Fruit fly (Drosophila melanogaster) whole organism, embryonic: ENCODE results near the gene CG18636.

Experiments used
- Atf-2 ChIP-seq: fragments of 200-800 bp; sonication (Bioruptor generic); optimal IDR thresholded peaks from 2 replicates; lab custom pipeline; 2016; ENCODE audit warnings: missing biosample characterization, missing genetic modification characterization
- Bdp1 ChIP-seq: fragments of 200-800 bp; sonication (Bioruptor generic); optimal IDR thresholded peaks from 3 replicates; lab custom pipeline; 2016; ENCODE audit warnings: missing biosample characterization, missing genetic modification characterization
- CG10267 ChIP-seq: fragments of 200-800 bp; sonication (Bioruptor generic); optimal IDR thresholded peaks from 2 replicates; lab custom pipeline; 2018; ENCODE audit warnings: missing biosample characterization, mild to moderate bottlenecking, missing genetic modification characterization, moderate library complexity
- CG11723 ChIP-seq: fragments of 200-800 bp; sonication (Bioruptor generic); optimal IDR thresholded peaks from 2 replicates; lab custom pipeline; 2017; ENCODE audit warnings: missing biosample characterization, mild to moderate bottlenecking, missing genetic modification characterization
- CG1233 ChIP-seq: fragments of 200-800 bp; sonication (Bioruptor generic); optimal IDR thresholded peaks from 4 replicates; lab custom pipeline; 2018; ENCODE audit warnings: missing biosample characterization, mild to moderate bottlenecking, missing genetic modification characterization
- CG14667 ChIP-seq: fragments of 200-800 bp; sonication (Bioruptor generic); IDR thresholded peaks from 2 replicates; pipeline ENCODE4 v1.3.6; 2022; ENCODE audit warnings: missing biosample characterization, missing genetic modification characterization
- CG14965 ChIP-seq: fragments of 200-800 bp; sonication (Bioruptor generic); optimal IDR thresholded peaks from 2 replicates; lab custom pipeline; 2016; ENCODE audit warnings: missing biosample characterization, missing genetic modification characterization, borderline replicate concordance
- CG15011 ChIP-seq: fragments of 200-800 bp; sonication (Bioruptor generic); optimal IDR thresholded peaks from 3 replicates; lab custom pipeline; 2018; ENCODE audit warnings: missing biosample characterization, mild to moderate bottlenecking, missing genetic modification characterization
- CG17802 ChIP-seq: fragments of 200-800 bp; sonication (Bioruptor generic); optimal IDR thresholded peaks from 2 replicates; lab custom pipeline; 2018; ENCODE audit warnings: missing biosample characterization, mild to moderate bottlenecking, missing genetic modification characterization, moderate library complexity
- CG3065 ChIP-seq: fragments of 200-800 bp; sonication (Bioruptor generic); optimal IDR thresholded peaks from 2 replicates; lab custom pipeline; 2016; ENCODE audit warnings: missing biosample characterization, missing genetic modification characterization
- CG31224 ChIP-seq: fragments of 200-800 bp; sonication (Bioruptor generic); IDR thresholded peaks from 2 replicates; pipeline ENCODE4 v1.3.6; 2022; ENCODE audit warnings: missing biosample characterization, missing genetic modification characterization
- CG31365 ChIP-seq: fragments of 200-800 bp; sonication (Bioruptor generic); optimal IDR thresholded peaks from 2 replicates; lab custom pipeline; 2018; ENCODE audit warnings: missing biosample characterization, mild to moderate bottlenecking, missing genetic modification characterization
- CG31388 ChIP-seq: fragments of 200-800 bp; sonication (Bioruptor generic); optimal IDR thresholded peaks from 2 replicates; lab custom pipeline; 2016; ENCODE audit warnings: missing biosample characterization, missing genetic modification characterization
- CG3163 ChIP-seq: fragments of 200-800 bp; sonication (Bioruptor generic); optimal IDR thresholded peaks from 3 replicates; lab custom pipeline; 2016; ENCODE audit warnings: missing biosample characterization, missing genetic modification characterization
- CG3281 ChIP-seq: fragments of 200-800 bp; sonication (Bioruptor generic); optimal IDR thresholded peaks from 3 replicates; lab custom pipeline; 2017; ENCODE audit warnings: missing biosample characterization, mild to moderate bottlenecking, missing genetic modification characterization
- CG33557 ChIP-seq: fragments of 200-800 bp; sonication (Bioruptor generic); optimal IDR thresholded peaks from 2 replicates; lab custom pipeline; 2019; ENCODE audit warnings: missing biosample characterization, mild to moderate bottlenecking, missing genetic modification characterization, moderate library complexity
- CG42726 ChIP-seq: fragments of 200-800 bp; sonication (Bioruptor generic); IDR thresholded peaks from 2 replicates; pipeline ENCODE4 v1.3.6; 2022; ENCODE audit warnings: missing biosample characterization, missing genetic modification characterization; ENCODE audit not compliant: partially characterized antibody
- CG4707 ChIP-seq: fragments of 200-800 bp; sonication (Bioruptor generic); optimal IDR thresholded peaks from 2 replicates; lab custom pipeline; 2018; ENCODE audit warnings: missing biosample characterization, mild to moderate bottlenecking, missing genetic modification characterization, moderate library complexity
- CG6683 ChIP-seq: fragments of 200-800 bp; sonication (Bioruptor generic); optimal IDR thresholded peaks from 2 replicates; lab custom pipeline; 2017; ENCODE audit warnings: missing biosample characterization, mild to moderate bottlenecking, missing genetic modification characterization, missing genetic modification reagents
- CG8290 ChIP-seq, 3 experiments: fragments of 200-800 bp; sonication (Bioruptor generic); optimal IDR thresholded peaks; 2 replicates each; lab custom pipeline; 2016 to 2019; ENCODE audit warnings: missing biosample characterization in 3 of 3, missing genetic modification characterization in 3 of 3, mild to moderate bottlenecking in 2 of 3, moderate library complexity in 1 of 3
- CG9817 ChIP-seq: fragments of 200-800 bp; sonication (Bioruptor generic); optimal IDR thresholded peaks from 2 replicates; lab custom pipeline; 2018; ENCODE audit warnings: missing biosample characterization, mild to moderate bottlenecking, missing genetic modification characterization, moderate library complexity
- Fer2 ChIP-seq: fragments of 200-800 bp; sonication (Bioruptor generic); optimal IDR thresholded peaks from 2 replicates; lab custom pipeline; 2018; ENCODE audit warnings: missing biosample characterization, mild to moderate bottlenecking, missing genetic modification characterization, moderate library complexity
- HmgZ ChIP-seq: fragments of 200-800 bp; sonication (Bioruptor generic); optimal IDR thresholded peaks from 2 replicates; lab custom pipeline; 2018; ENCODE audit warnings: missing biosample characterization, mild to moderate bottlenecking, missing genetic modification characterization
- MTF-1 ChIP-seq: fragments of 200-800 bp; sonication (Bioruptor generic); optimal IDR thresholded peaks from 2 replicates; lab custom pipeline; 2018; ENCODE audit warnings: missing biosample characterization, mild to moderate bottlenecking, missing genetic modification characterization, borderline replicate concordance
- Rx ChIP-seq: fragments of 200-800 bp; sonication (Bioruptor generic); IDR thresholded peaks from 2 replicates; pipeline ENCODE4 v1.3.6; 2022; ENCODE audit warnings: missing biosample characterization, missing genetic modification characterization
- Side ChIP-seq: fragments of 200-800 bp; sonication (Bioruptor generic); optimal IDR thresholded peaks from 2 replicates; lab custom pipeline; 2016; ENCODE audit warnings: missing biosample characterization, missing genetic modification characterization
- Xrp1 ChIP-seq: fragments of 200-800 bp; sonication (Bioruptor generic); IDR thresholded peaks from 2 replicates; pipeline ENCODE4 v1.3.6; 2022; ENCODE audit warnings: missing biosample characterization, missing genetic modification characterization
- az2 ChIP-seq: fragments of 200-800 bp; sonication (Bioruptor generic); optimal IDR thresholded peaks from 3 replicates; lab custom pipeline; 2016; ENCODE audit warnings: missing biosample characterization, missing genetic modification characterization
- cg ChIP-seq: fragments of 200-800 bp; sonication (Bioruptor generic); optimal IDR thresholded peaks from 3 replicates; lab custom pipeline; 2019; ENCODE audit warnings: missing biosample characterization, mild to moderate bottlenecking, missing genetic modification characterization, moderate library complexity
- chm ChIP-seq: fragments of 200-800 bp; sonication (Bioruptor generic); IDR thresholded peaks from 2 replicates; pipeline ENCODE4 v1.3.6; 2022; ENCODE audit warnings: missing biosample characterization, missing genetic modification characterization
- crc ChIP-seq: fragments of 200-800 bp; sonication (Bioruptor generic); optimal IDR thresholded peaks from 2 replicates; lab custom pipeline; 2016; ENCODE audit warnings: missing biosample characterization, missing genetic modification characterization
- eve ChIP-seq, 2 experiments: fragments of >200 bp; optimal IDR thresholded peaks; 2 replicates each; lab custom pipeline; 2017; ENCODE audit warnings: missing biosample characterization in 2 of 2, missing genetic modification characterization in 2 of 2
- gce ChIP-seq: fragments of 200-800 bp; sonication (Bioruptor generic); IDR thresholded peaks from 3 replicates; pipeline ENCODE4 v1.3.6; 2022; ENCODE audit warnings: missing biosample characterization, missing genetic modification characterization
- kay ChIP-seq: fragments of 200-800 bp; sonication (Bioruptor generic); optimal IDR thresholded peaks from 2 replicates; lab custom pipeline; 2016; ENCODE audit warnings: missing biosample characterization, missing genetic modification characterization
- lmd ChIP-seq: fragments of 200-800 bp; sonication (Bioruptor generic); IDR thresholded peaks from 2 replicates; pipeline ENCODE4 v1.3.6; 2022; ENCODE audit warnings: missing biosample characterization, missing genetic modification characterization
- nau ChIP-seq: fragments of 200-800 bp; sonication (Bioruptor generic); optimal IDR thresholded peaks from 3 replicates; lab custom pipeline; 2017; ENCODE audit warnings: missing biosample characterization, mild to moderate bottlenecking, missing genetic modification characterization, missing genetic modification reagents
- nerfin-1 ChIP-seq: fragments of 200-800 bp; sonication (Bioruptor generic); optimal IDR thresholded peaks from 3 replicates; lab custom pipeline; 2019; ENCODE audit warnings: missing biosample characterization, mild to moderate bottlenecking, missing genetic modification characterization, moderate library complexity
- sd ChIP-seq: fragments of 200-800 bp; sonication (Bioruptor generic); optimal IDR thresholded peaks from 3 replicates; lab custom pipeline; 2018; ENCODE audit warnings: missing biosample characterization, mild to moderate bottlenecking, missing genetic modification characterization, moderate library complexity
- ttk ChIP-seq: fragments of 200-800 bp; sonication (Bioruptor generic); IDR thresholded peaks from 2 replicates; pipeline ENCODE4 v2.1.2; 2022; ENCODE audit warnings: missing biosample characterization, missing genetic modification characterization
- unc-4 ChIP-seq: fragments of 200-800 bp; sonication (Bioruptor generic); IDR thresholded peaks from 2 replicates; pipeline ENCODE4 v1.3.6; 2022; ENCODE audit warnings: missing biosample characterization, missing genetic modification characterization; ENCODE audit not compliant: partially characterized antibody
- vnd ChIP-seq: fragments of 200-800 bp; sonication (Bioruptor generic); IDR thresholded peaks from 3 replicates; pipeline ENCODE4 v1.3.6; 2022; ENCODE audit warnings: missing biosample characterization, missing genetic modification characterization; ENCODE audit not compliant: partially characterized antibody

Gene CG18636

DNA sequence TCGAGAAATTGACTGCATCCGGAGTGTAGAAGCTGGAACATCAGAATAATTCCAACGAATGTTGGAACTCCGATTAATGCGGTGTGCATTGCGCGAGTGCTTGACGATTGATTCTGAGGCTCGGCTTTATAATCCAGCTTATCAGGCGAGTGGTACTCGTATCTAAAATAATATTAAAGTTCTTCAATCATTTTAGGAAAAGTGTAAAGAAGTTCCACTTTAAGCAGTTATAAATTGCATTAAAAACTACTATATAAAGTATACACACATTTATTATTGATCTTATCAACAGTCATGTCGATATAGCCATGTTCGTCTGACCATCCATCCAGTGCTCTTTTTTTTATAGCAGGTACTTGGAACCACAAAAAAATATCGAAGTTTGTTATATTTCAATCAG is at the start of gene CG18636:
Gene CG18636, minus strand, starts transcription at position 101 of the 400 bp plus-strand sequence.
- TF ChIP-seq CG14965 (GFP tag; lab: Kevin White, UChicago) (no peak), Rx (GFP tag; lab: Robert Waterston, UW) (no peak), gce (GFP tag; lab: Robert Waterston, UW) (no peak), nau (no peak), lmd (no peak), CG8290 (GFP tag; optimal IDR thresholded peaks at IDR 0.05; lab: Kevin White, UChicago) (no peak), CG8290 (tag; optimal IDR thresholded peaks at IDR 0.05; lab: Kevin White, UChicago) (no peak), CG11723 (GFP tag; lab: Kevin White, UChicago) (no peak), CG9817 (tag; lab: Kevin White, UChicago) (no peak), CG3163 (no peak), ttk (no peak), cg (GFP tag; lab: Kevin White, UChicago) (no peak), Atf-2 (GFP tag; lab: Kevin White, UChicago) (no peak), vnd (GFP tag; lab: Robert Waterston, UW) (no peak), CG14667 (GFP tag; lab: Robert Waterston, UW) (no peak), az2 (no peak), Xrp1 (GFP tag; lab: Robert Waterston, UW) (no peak), CG6683 (no peak)

DNA sequence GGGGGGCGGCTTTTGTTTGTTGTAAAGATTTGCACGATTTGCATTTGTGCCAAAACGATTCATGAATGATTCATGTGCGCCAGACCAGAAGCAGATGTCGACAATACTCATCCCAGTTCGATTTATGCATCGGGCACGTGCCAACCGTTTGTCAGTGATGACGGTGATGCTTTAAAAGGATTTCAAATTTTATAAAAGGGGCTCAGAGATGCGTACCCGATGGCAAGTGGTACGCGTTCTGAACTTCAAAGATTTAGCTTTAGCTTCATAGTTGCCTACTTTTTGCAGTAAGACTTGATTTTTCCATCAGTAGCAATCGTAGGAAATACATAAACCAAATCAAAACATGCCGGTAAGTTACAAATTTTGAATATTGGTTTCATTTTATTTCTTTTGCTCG is 26.1 kb upstream of the CG18636 start, which contains the start of gene CG33309:
Gene CG33309, plus strand, starts transcription at position 301 of the 400 bp plus-strand sequence.
- no peak for TF ChIP-seq Side (GFP tag; lab: Kevin White, UChicago)
- TF ChIP-seq CG15011 (GFP tag; lab: Kevin White, UChicago), result no peak
- TF ChIP-seq CG17802 (tag; lab: Kevin White, UChicago), result no peak
- no peak for TF ChIP-seq eve (GFP tag; optimal IDR thresholded peaks at IDR 0.05; lab: Kevin White, UChicago)
- TF ChIP-seq Fer2 (tag; lab: Kevin White, UChicago), result no peak
- TF ChIP-seq CG10267 (tag; lab: Kevin White, UChicago), result no peak
- TF ChIP-seq kay (GFP tag; lab: Kevin White, UChicago), result no peak

DNA sequence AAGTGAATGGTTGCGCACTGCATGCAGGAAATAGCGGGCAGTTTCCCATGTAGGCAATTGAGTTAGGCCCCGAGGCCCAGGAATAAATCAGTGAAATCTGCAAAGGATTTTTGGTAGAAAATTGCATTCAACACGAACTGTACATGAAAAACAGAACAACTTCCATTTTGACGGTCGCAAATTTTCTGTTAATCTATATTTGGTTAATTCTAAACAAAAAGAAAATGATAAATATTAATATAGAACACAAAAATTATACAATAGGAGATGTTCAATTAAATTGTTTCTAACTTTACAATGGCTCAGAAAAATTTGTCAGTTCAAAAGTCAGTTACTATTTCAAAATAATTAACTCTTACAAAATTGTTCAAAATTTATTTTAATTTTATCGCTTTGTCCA is 17.6 kb upstream of the CG18636 start, which contains the start of gene CG33308:
Gene CG33308, plus strand, starts transcription at position 301 of the 400 bp plus-strand sequence.
- TF ChIP-seq HmgZ (no peak), CG31388 (no peak), CG6683 (no peak), CG3065 (no peak), unc-4 (GFP tag; lab: Robert Waterston, UW) (no peak), nerfin-1 (tag; lab: Kevin White, UChicago) (no peak), CG33557 (no peak), CG4707 (GFP tag; lab: Kevin White, UChicago) (no peak), CG1233 (GFP tag; lab: Kevin White, UChicago) (no peak), CG31224 (GFP tag; lab: Robert Waterston, UW) (no peak), CG42726 (no peak), crc (GFP tag; lab: Kevin White, UChicago) (no peak), chm (GFP tag; lab: Robert Waterston, UW) (no peak), MTF-1 (GFP tag; lab: Kevin White, UChicago) (no peak), Bdp1 (GFP tag; lab: Kevin White, UChicago) (no peak), CG3281 (GFP tag; lab: Kevin White, UChicago) (no peak), sd (tag; lab: Kevin White, UChicago) (no peak), CG31365 (tag; lab: Kevin White, UChicago) (no peak)
